Worm (Caenorhabditis elegans): ENCODE results near the gene ced-8.

ced-8 gene

ce11 chrX:8386068-8386851 is 30.5 kb downstream of the ced-8 start:
- TF ChIP-seq unc-62 (GFP tag; optimal IDR thresholded peaks at IDR 0.05), result no peak

ce11 chrX:8384642-8385181 is 32.0 kb downstream of the ced-8 start, which contains the start of gene F41D9.2:
Gene F41D9.2, minus strand, starts transcription at chrX:8384945.
- TF ChIP-seq unc-62 (GFP tag; optimal IDR thresholded peaks at IDR 0.05), result no peak

DNA sequence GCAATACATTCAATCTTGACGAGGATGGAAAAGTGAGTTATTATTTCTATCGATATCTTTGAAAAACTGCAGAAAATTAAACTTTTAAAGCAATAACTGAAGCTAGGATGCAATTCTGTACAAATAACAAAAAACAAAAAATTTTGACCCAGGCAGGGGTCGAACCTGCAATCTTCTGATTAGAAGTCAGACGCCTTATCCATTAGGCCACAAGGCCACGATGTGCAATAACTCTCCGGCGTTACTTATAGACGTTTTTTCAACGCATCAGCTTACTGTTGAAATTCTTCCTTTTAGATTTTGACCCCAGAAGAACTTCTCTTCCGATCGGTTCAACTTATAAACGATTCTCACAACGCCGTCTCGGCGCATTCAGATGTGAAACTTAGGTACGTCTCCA is 35.1 kb downstream of the ced-8 start:
- no peak for TF ChIP-seq unc-62 (GFP tag; optimal IDR thresholded peaks at IDR 0.05)

DNA sequence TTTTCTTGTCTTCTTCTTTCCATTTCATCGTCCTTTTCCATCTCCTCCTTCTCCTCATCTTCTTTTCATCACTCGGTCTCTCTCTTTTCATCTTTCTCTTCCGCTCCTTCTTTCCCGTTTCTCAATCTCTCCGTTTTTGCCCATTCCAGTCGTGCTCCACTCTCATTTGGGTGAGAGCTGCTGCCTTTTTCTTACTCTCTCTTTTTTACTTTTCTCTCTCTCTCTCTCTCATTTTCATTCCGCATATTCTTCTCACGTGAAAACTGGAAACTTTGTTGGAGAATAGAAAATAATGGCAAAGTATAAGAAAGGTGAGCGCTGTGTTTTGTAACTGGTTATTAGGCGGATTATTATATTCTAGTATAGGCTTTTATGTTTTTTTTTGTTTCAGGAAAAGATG is 38.4 kb downstream of the ced-8 start, which contains the start of gene tbc-18:
tbc-18 (plus strand) TSS at position 246 of the 400 bp plus-strand sequence.
- TF ChIP-seq unc-62 (GFP tag; optimal IDR thresholded peaks at IDR 0.05), result no peak

DNA sequence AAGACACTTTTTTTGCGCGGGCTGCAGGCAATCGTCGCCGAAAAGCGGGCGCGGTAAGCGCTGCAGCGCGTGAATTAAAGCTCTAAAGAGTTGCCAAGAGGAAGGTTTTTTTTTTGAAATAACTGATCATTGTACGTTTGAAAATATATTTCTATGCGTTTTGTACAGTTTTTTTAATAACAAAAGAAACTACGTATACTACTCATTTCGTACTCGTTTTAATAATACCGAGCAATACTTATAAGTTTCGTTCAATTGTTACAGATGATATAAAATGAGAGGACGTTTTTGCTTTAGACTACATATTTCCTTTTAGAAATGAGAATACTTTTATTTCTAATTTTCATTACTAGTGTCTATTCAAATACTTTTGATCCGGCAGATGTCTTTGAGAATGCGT is 44.8 kb downstream of the ced-8 start, which contains the start of gene nep-15:
nep-15 (plus strand) TSS at position 301 of the 400 bp plus-strand sequence.
- TF ChIP-seq unc-62 (GFP tag; optimal IDR thresholded peaks at IDR 0.05), result no peak

- TF ChIP-seq unc-62 (GFP tag; optimal IDR thresholded peaks at IDR 0.05), result no peak
Measured at ce11 chrX:8368210-8368609, 48.5 kb downstream of the ced-8 start.

- TF ChIP-seq unc-62 (GFP tag; optimal IDR thresholded peaks at IDR 0.05), result no peak
Measured at ce11 chrX:8367553-8367952, 49.2 kb downstream of the ced-8 start, which contains the start of gene F40B5.2. Gene F40B5.2, plus strand, starts transcription at chrX:8367853.
